Worm (Caenorhabditis elegans) whole organism, L2 larva: ENCODE data around the gene W09C2.9.

Experiments used
- C34F6.9 ChIP-seq: fragments of 150-350 bp; optimal IDR thresholded peaks from 2 replicates; lab custom pipeline; 2014; ENCODE audit warnings: missing biosample characterization, missing genetic modification characterization
- F13H6.1 ChIP-seq: sonication (generic microtip); optimal IDR thresholded peaks from 2 replicates; lab custom pipeline; 2016; ENCODE audit warnings: missing genetic modification characterization, missing compliant biosample characterization
- R02D3.7 ChIP-seq: fragments of 150-350 bp; optimal IDR thresholded peaks from 2 replicates; lab custom pipeline; 2014; ENCODE audit warnings: missing biosample characterization, missing genetic modification characterization
- Y55F3AM.14 ChIP-seq: fragments of 200-800 bp; sonication (Bioruptor generic); optimal IDR thresholded peaks from 2 replicates; lab custom pipeline; 2018; ENCODE audit warnings: mild to moderate bottlenecking, missing genetic modification characterization, missing compliant biosample characterization
- ZK546.5 ChIP-seq: sonication (generic microtip); optimal IDR thresholded peaks from 2 replicates; lab custom pipeline; 2017; ENCODE audit warnings: missing biosample characterization, missing genetic modification characterization
- alr-1 ChIP-seq: fragments of 150-350 bp; optimal IDR thresholded peaks from 2 replicates; lab custom pipeline; 2014; ENCODE audit warnings: missing biosample characterization, missing genetic modification characterization
- aly-2 ChIP-seq: fragments of 150-350 bp; optimal IDR thresholded peaks from 2 replicates; lab custom pipeline; 2014; ENCODE audit warnings: missing biosample characterization, missing genetic modification characterization
- ama-1 ChIP-seq: fragments of 150-350 bp; optimal IDR thresholded peaks from 2 replicates; lab custom pipeline; 2018; ENCODE audit warnings: inconsistent platforms
- blmp-1 ChIP-seq: sonication (generic microtip); optimal IDR thresholded peaks from 2 replicates; lab custom pipeline; 2017; ENCODE audit warnings: missing genetic modification characterization, mild to moderate bottlenecking, missing compliant biosample characterization, antibody characterized with exemption, moderate library complexity; ENCODE audit not compliant: insufficient read depth
- ceh-16 ChIP-seq: fragments of 150-350 bp; optimal IDR thresholded peaks from 2 replicates; lab custom pipeline; 2014; ENCODE audit warnings: missing biosample characterization, missing genetic modification characterization
- ceh-82 ChIP-seq: fragments of 150-350 bp; optimal IDR thresholded peaks from 2 replicates; lab custom pipeline; 2014; ENCODE audit warnings: missing biosample characterization, missing genetic modification characterization
- crh-2 ChIP-seq: sonication (generic microtip); optimal IDR thresholded peaks from 2 replicates; lab custom pipeline; 2017; ENCODE audit warnings: missing biosample characterization, missing genetic modification characterization
- dmd-4 ChIP-seq: sonication (generic microtip); optimal IDR thresholded peaks from 2 replicates; lab custom pipeline; 2017; ENCODE audit warnings: missing biosample characterization, missing genetic modification characterization
- egl-27 ChIP-seq: sonication (generic microtip); optimal IDR thresholded peaks from 3 replicates; lab custom pipeline; 2017; ENCODE audit warnings: missing biosample characterization, missing genetic modification reagents, missing genetic modification characterization
- elt-1 ChIP-seq: fragments of 150-350 bp; optimal IDR thresholded peaks from 2 replicates; lab custom pipeline; 2014; ENCODE audit warnings: missing biosample characterization, missing genetic modification characterization
- elt-3 ChIP-seq: sonication (generic microtip); optimal IDR thresholded peaks from 2 replicates; lab custom pipeline; 2017; ENCODE audit warnings: missing biosample characterization, missing genetic modification characterization
- fos-1 ChIP-seq: fragments of 150-350 bp; optimal IDR thresholded peaks from 2 replicates; lab custom pipeline; 2014; ENCODE audit warnings: missing biosample characterization, missing genetic modification characterization
- gmeb-1 ChIP-seq: fragments of 150-350 bp; optimal IDR thresholded peaks from 2 replicates; lab custom pipeline; 2014; ENCODE audit warnings: missing biosample characterization, missing genetic modification characterization
- lin-13 ChIP-seq: fragments of 150-350 bp; optimal IDR thresholded peaks from 2 replicates; lab custom pipeline; 2014; ENCODE audit warnings: missing biosample characterization, missing genetic modification reagents, missing genetic modification characterization
- lin-39 ChIP-seq: fragments of 150-350 bp; optimal IDR thresholded peaks from 2 replicates; lab custom pipeline; 2014; ENCODE audit warnings: missing biosample characterization, missing genetic modification reagents, missing genetic modification characterization
- lsy-2 ChIP-seq, 2 experiments: fragments of 150-350 bp in 1 of 2; sonication (generic microtip) in 1 of 2; optimal IDR thresholded peaks; 2 replicates each; lab custom pipeline; 2014 to 2017; ENCODE audit warnings: missing biosample characterization in 2 of 2, missing genetic modification characterization in 2 of 2
- mab-5 ChIP-seq: fragments of 150-350 bp; optimal IDR thresholded peaks from 2 replicates; lab custom pipeline; 2014; ENCODE audit warnings: missing biosample characterization, missing genetic modification characterization
- mbf-1 ChIP-seq: sonication (generic microtip); optimal IDR thresholded peaks from 2 replicates; lab custom pipeline; 2017; ENCODE audit warnings: missing biosample characterization, missing genetic modification characterization
- mdl-1 ChIP-seq, 2 experiments: fragments of 150-350 bp in 1 of 2; sonication (generic microtip) in 1 of 2; optimal IDR thresholded peaks; 2 replicates each; lab custom pipeline; 2017; ENCODE audit warnings: missing biosample characterization in 2 of 2, missing genetic modification characterization in 2 of 2
- nhr-10 ChIP-seq: sonication (generic microtip); optimal IDR thresholded peaks from 2 replicates; lab custom pipeline; 2017; ENCODE audit warnings: missing biosample characterization, missing genetic modification characterization
- nhr-12 ChIP-seq: fragments of 150-350 bp; optimal IDR thresholded peaks from 2 replicates; lab custom pipeline; 2014; ENCODE audit warnings: missing biosample characterization, missing genetic modification characterization
- nhr-129 ChIP-seq: fragments of 150-350 bp; optimal IDR thresholded peaks from 2 replicates; lab custom pipeline; 2014; ENCODE audit warnings: missing biosample characterization, missing genetic modification characterization
- nhr-21 ChIP-seq: fragments of 150-350 bp; optimal IDR thresholded peaks from 2 replicates; lab custom pipeline; 2014; ENCODE audit warnings: missing biosample characterization, missing genetic modification characterization
- nhr-23 ChIP-seq: fragments of 150-350 bp; optimal IDR thresholded peaks from 2 replicates; lab custom pipeline; 2014; ENCODE audit warnings: missing biosample characterization, missing genetic modification reagents, missing genetic modification characterization
- nhr-237 ChIP-seq: fragments of 150-350 bp; optimal IDR thresholded peaks from 2 replicates; lab custom pipeline; 2014; ENCODE audit warnings: missing biosample characterization, missing genetic modification characterization
- nhr-25 ChIP-seq: fragments of 150-350 bp; sonication (generic microtip); optimal IDR thresholded peaks from 3 replicates; lab custom pipeline; 2014; ENCODE audit warnings: missing biosample characterization, missing genetic modification characterization
- nhr-6 ChIP-seq: fragments of 150-350 bp; optimal IDR thresholded peaks from 2 replicates; lab custom pipeline; 2014; ENCODE audit warnings: missing biosample characterization, missing genetic modification characterization
- nhr-77 ChIP-seq: fragments of 150-350 bp; optimal IDR thresholded peaks from 2 replicates; lab custom pipeline; 2014; ENCODE audit warnings: missing biosample characterization, missing genetic modification characterization
- peb-1 ChIP-seq: fragments of 150-350 bp; optimal IDR thresholded peaks from 2 replicates; lab custom pipeline; 2014; ENCODE audit warnings: missing biosample characterization, missing genetic modification characterization
- sem-4 ChIP-seq: fragments of 150-350 bp; optimal IDR thresholded peaks from 2 replicates; lab custom pipeline; 2014; ENCODE audit warnings: missing biosample characterization, missing genetic modification reagents, missing genetic modification characterization
- skn-1 ChIP-seq: sonication (generic microtip); optimal IDR thresholded peaks from 2 replicates; lab custom pipeline; 2017; ENCODE audit warnings: missing biosample characterization, missing genetic modification characterization
- sma-3 ChIP-seq: sonication (generic microtip); optimal IDR thresholded peaks from 2 replicates; lab custom pipeline; 2016; ENCODE audit warnings: missing genetic modification reagents, missing genetic modification characterization, missing compliant biosample characterization
- sma-9 ChIP-seq, 2 experiments: fragments of 150-350 bp in 1 of 2; sonication (generic microtip) in 1 of 2; optimal IDR thresholded peaks; 2 replicates each; lab custom pipeline; 2014 to 2016; ENCODE audit warnings: missing genetic modification characterization in 2 of 2, mild to moderate bottlenecking in 1 of 2, missing biosample characterization in 1 of 2, missing compliant biosample characterization in 1 of 2, missing genetic modification reagents in 1 of 2, moderate library complexity in 1 of 2
- snpc-4 ChIP-seq: fragments of 150-350 bp; optimal IDR thresholded peaks from 2 replicates; lab custom pipeline; 2014; ENCODE audit warnings: missing biosample characterization, missing genetic modification characterization
- unc-39 ChIP-seq: fragments of 150-350 bp; optimal IDR thresholded peaks from 2 replicates; lab custom pipeline; 2014; ENCODE audit warnings: missing biosample characterization, missing genetic modification characterization
- unc-55 ChIP-seq: fragments of 150-350 bp; sonication (generic microtip); optimal IDR thresholded peaks from 3 replicates; lab custom pipeline; 2014; ENCODE audit warnings: missing biosample characterization, missing genetic modification reagents, missing genetic modification characterization
- unc-62 ChIP-seq: fragments of 150-350 bp; optimal IDR thresholded peaks from 2 replicates; lab custom pipeline; 2014; ENCODE audit warnings: missing biosample characterization, missing genetic modification reagents, missing genetic modification characterization
- zag-1 ChIP-seq: fragments of 150-350 bp; optimal IDR thresholded peaks from 2 replicates; lab custom pipeline; 2014; ENCODE audit warnings: missing biosample characterization, missing genetic modification characterization
- ztf-1 ChIP-seq: fragments of 200-800 bp; sonication (Bioruptor generic); conservative IDR thresholded peaks from 2 replicates; pipeline ENCODE4 v1.3.6; 2022; ENCODE audit warnings: missing genetic modification characterization, missing compliant biosample characterization
- ztf-11 ChIP-seq: sonication (generic microtip); optimal IDR thresholded peaks from 2 replicates; lab custom pipeline; 2017; ENCODE audit warnings: missing biosample characterization, missing genetic modification characterization
- ztf-4 ChIP-seq: fragments of 150-350 bp; optimal IDR thresholded peaks from 2 replicates; lab custom pipeline; 2014; ENCODE audit warnings: missing biosample characterization, missing genetic modification characterization

Gene W09C2.9

ce11 chrIV:9623269-9623668, at the start of gene W09C2.9:
Gene W09C2.9, minus strand, starts transcription at chrIV:9623369.
- TF ChIP-seq ceh-16 (tag; lab: Kevin White, UChicago) (no peak), unc-39 (tag; lab: Kevin White, UChicago) (no peak), nhr-10 (tag; lab: Kevin White, UChicago) (no peak), ZK546.5 (tag; lab: Kevin White, UChicago) (no peak), lin-13 (GFP tag; lab: Kevin White, UChicago) (no peak), egl-27 (tag; lab: Kevin White, UChicago) (no peak), zag-1 (tag; lab: Kevin White, UChicago) (no peak)

ce11 chrIV:9672434-9672833, 49.3 kb upstream of the W09C2.9 start:
- TF ChIP-seq nhr-12 (no peak), dmd-4 (tag; lab: Kevin White, UChicago) (no peak), Y55F3AM.14 (GFP tag; lab: Kevin White, UChicago) (peak; percentile 8), lsy-2 (tag; optimal IDR thresholded peaks at IDR 0.05; lab: Kevin White, UChicago) (peak in 1 of 2 experiments; percentile 81), blmp-1 (tag; lab: Kevin White, UChicago) (peak; percentile 34), nhr-237 (tag; lab: Kevin White, UChicago) (no peak), mab-5 (tag; lab: Kevin White, UChicago) (no peak), unc-62 (GFP tag; lab: Kevin White, UChicago) (no peak), nhr-77 (tag; lab: Kevin White, UChicago) (no peak), nhr-129 (peak; percentile 45), mdl-1 (tag; optimal IDR thresholded peaks at IDR 0.05; lab: Kevin White, UChicago) (peak in 1 of 2 experiments; percentile 41), unc-39 (tag; lab: Kevin White, UChicago) (no peak), ztf-11 (tag; lab: Kevin White, UChicago) (no peak), sma-9 (GFP tag; optimal IDR thresholded peaks at IDR 0.05; lab: Kevin White, UChicago) (peak; percentile 92), sma-9 (tag; optimal IDR thresholded peaks at IDR 0.05; lab: Kevin White, UChicago) (no peak), elt-3 (tag; lab: Kevin White, UChicago) (no peak), gmeb-1 (tag; lab: Kevin White, UChicago) (peak; percentile 44), sem-4 (tag; lab: Kevin White, UChicago) (no peak), ceh-16 (tag; lab: Kevin White, UChicago) (no peak), nhr-21 (tag; lab: Kevin White, UChicago) (peak; percentile 92), sma-3 (peak; percentile 84), alr-1 (tag; lab: Kevin White, UChicago) (no peak), lin-39 (tag; lab: Kevin White, UChicago) (no peak), snpc-4 (tag; lab: Kevin White, UChicago) (no peak), lin-13 (GFP tag; lab: Kevin White, UChicago) (no peak), skn-1 (no peak), fos-1 (tag; lab: Kevin White, UChicago) (peak; percentile 39), peb-1 (no peak), ceh-82 (tag; lab: Kevin White, UChicago) (no peak), nhr-25 (tag; lab: Kevin White, UChicago) (peak; percentile 73), crh-2 (tag; lab: Kevin White, UChicago) (peak; percentile 13), nhr-10 (tag; lab: Kevin White, UChicago) (no peak), aly-2 (tag; lab: Kevin White, UChicago) (no peak), F13H6.1 (tag; lab: Kevin White, UChicago) (no peak)

- no peak for TF ChIP-seq nhr-12
- no peak for TF ChIP-seq snpc-4 (tag; lab: Kevin White, UChicago)
- no peak for TF ChIP-seq unc-55 (GFP tag; lab: Kevin White, UChicago)
- peak; percentile 92 for TF ChIP-seq F13H6.1 (tag; lab: Kevin White, UChicago)
- TF ChIP-seq elt-1 (tag; lab: Kevin White, UChicago), result no peak
- TF ChIP-seq ceh-16 (tag; lab: Kevin White, UChicago), result no peak
- peak; percentile 97 for TF ChIP-seq sma-9 (GFP tag; optimal IDR thresholded peaks at IDR 0.05; lab: Kevin White, UChicago)
- no peak for TF ChIP-seq sma-9 (tag; optimal IDR thresholded peaks at IDR 0.05; lab: Kevin White, UChicago)
- TF ChIP-seq ztf-1 (GFP tag; lab: Robert Waterston, UW), result no peak
- no peak for TF ChIP-seq mbf-1 (tag; lab: Kevin White, UChicago)
- TF ChIP-seq peb-1, result no peak
- peak; percentile 89 for TF ChIP-seq nhr-129
- no peak for TF ChIP-seq nhr-237 (tag; lab: Kevin White, UChicago)
- TF ChIP-seq ama-1 (lab: Kevin White, UChicago), result no peak
- no peak for TF ChIP-seq ceh-82 (tag; lab: Kevin White, UChicago)
- no peak for TF ChIP-seq nhr-21 (tag; lab: Kevin White, UChicago)
- no peak for TF ChIP-seq nhr-23 (tag; lab: Kevin White, UChicago)
- no peak for TF ChIP-seq unc-62 (GFP tag; lab: Kevin White, UChicago)
- no peak for TF ChIP-seq aly-2 (tag; lab: Kevin White, UChicago)
- no peak for TF ChIP-seq R02D3.7 (tag; lab: Kevin White, UChicago)
- TF ChIP-seq ztf-4 (tag; lab: Kevin White, UChicago), result peak; percentile 45
- TF ChIP-seq lin-13 (GFP tag; lab: Kevin White, UChicago), result peak; percentile 24
- TF ChIP-seq C34F6.9 (tag; lab: Kevin White, UChicago), result peak; percentile 4
- TF ChIP-seq nhr-77 (tag; lab: Kevin White, UChicago), result no peak
- TF ChIP-seq mab-5 (tag; lab: Kevin White, UChicago), result no peak
- TF ChIP-seq lin-39 (tag; lab: Kevin White, UChicago), result no peak
- TF ChIP-seq ztf-11 (tag; lab: Kevin White, UChicago), result no peak
- peak; percentile 49 for TF ChIP-seq nhr-6 (tag; lab: Kevin White, UChicago)
- no peak for TF ChIP-seq unc-39 (tag; lab: Kevin White, UChicago)
- peak; percentile 94 for TF ChIP-seq crh-2 (tag; lab: Kevin White, UChicago)
- no peak for TF ChIP-seq ZK546.5 (tag; lab: Kevin White, UChicago)
Measured at ce11 chrIV:9671001-9671652, 48.0 kb upstream of the W09C2.9 start.
